Worm (Caenorhabditis elegans): Measurements from ENCODE around the gene F40F12.3.

F40F12.3 gene

ce11 chrIII:9903694-9904292 lies 16.9 kb downstream of the F40F12.3 start:
- no peak for TF ChIP-seq dao-5 (tag; optimal IDR thresholded peaks at IDR 0.05)

ce11 chrIII:9899720-9900119 lies 20.9 kb downstream of the F40F12.3 start:
- TF ChIP-seq him-1 (tag; optimal IDR thresholded peaks at IDR 0.05): no peak
- no peak for TF ChIP-seq W03F9.2 (tag; optimal IDR thresholded peaks at IDR 0.05)
- no peak for TF ChIP-seq dao-5 (tag; optimal IDR thresholded peaks at IDR 0.05)

- TF ChIP-seq him-1 (tag; optimal IDR thresholded peaks at IDR 0.05) (no peak), W03F9.2 (tag; optimal IDR thresholded peaks at IDR 0.05) (no peak)
Observed at ce11 chrIII:9892855-9893254, 27.8 kb downstream of the F40F12.3 start, which contains the start of gene mam-7. Gene mam-7, plus strand, starts transcription at chrIII:9893155.

ce11 chrIII:9891324-9891723 lies 29.3 kb downstream of the F40F12.3 start, which contains the start of gene alg-4:
Gene alg-4, minus strand, starts transcription at chrIII:9891424.
- TF ChIP-seq dao-5 (tag; optimal IDR thresholded peaks at IDR 0.05) (no peak), W03F9.2 (tag; optimal IDR thresholded peaks at IDR 0.05) (no peak), him-1 (tag; optimal IDR thresholded peaks at IDR 0.05) (no peak)

- TF ChIP-seq him-1 (tag; optimal IDR thresholded peaks at IDR 0.05) (no peak), dao-5 (tag; optimal IDR thresholded peaks at IDR 0.05) (no peak), W03F9.2 (tag; optimal IDR thresholded peaks at IDR 0.05) (no peak)
Observed at ce11 chrIII:9886323-9886722, 34.3 kb downstream of the F40F12.3 start.

ce11 chrIII:9885609-9886008 lies 35.1 kb downstream of the F40F12.3 start:
- TF ChIP-seq him-1 (tag; optimal IDR thresholded peaks at IDR 0.05) (no peak), dao-5 (tag; optimal IDR thresholded peaks at IDR 0.05) (no peak), W03F9.2 (tag; optimal IDR thresholded peaks at IDR 0.05) (no peak)

ce11 chrIII:9878828-9879227 lies 41.8 kb downstream of the F40F12.3 start, which contains the start of gene ZK757.2:
Gene ZK757.2, minus strand, starts transcription at chrIII:9878928.
- no peak for TF ChIP-seq him-1 (tag; optimal IDR thresholded peaks at IDR 0.05)
- no peak for TF ChIP-seq dao-5 (tag; optimal IDR thresholded peaks at IDR 0.05)
- TF ChIP-seq W03F9.2 (tag; optimal IDR thresholded peaks at IDR 0.05): no peak

ce11 chrIII:9876951-9877350 lies 43.7 kb downstream of the F40F12.3 start, which contains the start of gene ZK757.10:
Gene ZK757.10, plus strand, starts transcription at chrIII:9877251.
- no peak for TF ChIP-seq dao-5 (tag; optimal IDR thresholded peaks at IDR 0.05)
- no peak for TF ChIP-seq W03F9.2 (tag; optimal IDR thresholded peaks at IDR 0.05)
- TF ChIP-seq him-1 (tag; optimal IDR thresholded peaks at IDR 0.05): no peak

- TF ChIP-seq W03F9.2 (tag; optimal IDR thresholded peaks at IDR 0.05) (no peak), him-1 (tag; optimal IDR thresholded peaks at IDR 0.05) (no peak), dao-5 (tag; optimal IDR thresholded peaks at IDR 0.05) (no peak)
Observed at ce11 chrIII:9874515-9874914, 46.1 kb downstream of the F40F12.3 start.

- TF ChIP-seq him-1 (tag; optimal IDR thresholded peaks at IDR 0.05) (no peak), dao-5 (tag; optimal IDR thresholded peaks at IDR 0.05) (no peak), W03F9.2 (tag; optimal IDR thresholded peaks at IDR 0.05) (no peak)
Observed at ce11 chrIII:9871032-9871431, 49.6 kb downstream of the F40F12.3 start, which contains the start of gene ZK757.1. Gene ZK757.1, minus strand, starts transcription at chrIII:9871132.

Data from whole organism, L4/young adult.